Fruit fly (Drosophila melanogaster): ENCODE data around the gene CAH4.

DNA sequence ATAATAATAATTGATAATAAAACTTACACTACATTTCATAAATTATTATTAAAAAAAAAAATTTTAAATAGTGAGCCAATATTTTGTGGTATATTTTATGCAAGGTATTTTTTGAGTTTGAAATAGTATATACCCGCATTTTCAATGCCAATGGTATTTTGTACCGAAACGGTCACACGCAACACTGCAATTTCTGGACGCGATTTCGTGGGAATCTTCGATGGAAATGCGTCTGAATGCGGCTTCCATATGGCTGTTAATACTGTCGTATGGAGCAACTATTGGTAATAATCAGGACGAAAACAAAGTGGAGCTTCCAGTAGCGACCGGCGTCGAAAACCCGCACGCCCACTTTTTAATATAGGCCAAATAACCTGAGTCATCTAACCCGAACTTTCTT, 5.9 kb downstream of the CAH4 start, which contains the start of gene Nct:
- TF ChIP-seq CG6163 (GFP tag; IDR thresholded peaks at IDR 0.05) (no peak), Smox (GFP tag; optimal IDR thresholded peaks at IDR 0.05) (no peak)
